Worm (Caenorhabditis elegans): Measurements from ENCODE around the gene T22F7.4.

- TF ChIP-seq ama-1 (optimal IDR thresholded peaks at IDR 0.05): no peak
- TF ChIP-seq elt-2 (tag; optimal IDR thresholded peaks at IDR 0.05): no peak
- TF ChIP-seq tbx-2 (tag; optimal IDR thresholded peaks at IDR 0.05): no peak
- TF ChIP-seq nhr-237 (tag; optimal IDR thresholded peaks at IDR 0.05): no peak
- no peak for TF ChIP-seq unc-62 (GFP tag; optimal IDR thresholded peaks at IDR 0.05)
- no peak for TF ChIP-seq nhr-11 (tag; optimal IDR thresholded peaks at IDR 0.05)
- no peak for TF ChIP-seq jun-1 (tag; optimal IDR thresholded peaks at IDR 0.05)
- no peak for TF ChIP-seq unc-39 (tag; optimal IDR thresholded peaks at IDR 0.05)
- TF ChIP-seq fkh-10 (GFP tag; optimal IDR thresholded peaks at IDR 0.05): no peak
- peak; percentile 68 for TF ChIP-seq nhr-25 (tag; optimal IDR thresholded peaks at IDR 0.05)
- TF ChIP-seq nhr-28 (tag; optimal IDR thresholded peaks at IDR 0.05): no peak
- no peak for TF ChIP-seq zag-1 (tag; optimal IDR thresholded peaks at IDR 0.05)
- no peak for TF ChIP-seq nhr-12 (tag; optimal IDR thresholded peaks at IDR 0.05)
- TF ChIP-seq lin-15B (tag; optimal IDR thresholded peaks at IDR 0.05): no peak
Observed at ce11 chrIII:564786-565185, 38.1 kb upstream of the T22F7.4 start.

Measured in whole organism, L3 larva.